Worm (Caenorhabditis elegans) whole organism, L2 larva: ENCODE results near the gene ins-39.

Source experiments
- C34F6.9 ChIP-seq: fragments of 150-350 bp; optimal IDR thresholded peaks from 2 replicates; lab custom pipeline; 2014; ENCODE audit warnings: missing biosample characterization, missing genetic modification characterization
- F13H6.1 ChIP-seq: sonication (generic microtip); optimal IDR thresholded peaks from 2 replicates; lab custom pipeline; 2016; ENCODE audit warnings: missing genetic modification characterization, missing compliant biosample characterization
- R02D3.7 ChIP-seq: fragments of 150-350 bp; optimal IDR thresholded peaks from 2 replicates; lab custom pipeline; 2014; ENCODE audit warnings: missing biosample characterization, missing genetic modification characterization
- Y55F3AM.14 ChIP-seq: fragments of 200-800 bp; sonication (Bioruptor generic); optimal IDR thresholded peaks from 2 replicates; lab custom pipeline; 2018; ENCODE audit warnings: mild to moderate bottlenecking, missing genetic modification characterization, missing compliant biosample characterization
- ZK546.5 ChIP-seq: sonication (generic microtip); optimal IDR thresholded peaks from 2 replicates; lab custom pipeline; 2017; ENCODE audit warnings: missing biosample characterization, missing genetic modification characterization
- alr-1 ChIP-seq: fragments of 150-350 bp; optimal IDR thresholded peaks from 2 replicates; lab custom pipeline; 2014; ENCODE audit warnings: missing biosample characterization, missing genetic modification characterization
- ama-1 ChIP-seq: fragments of 150-350 bp; optimal IDR thresholded peaks from 2 replicates; lab custom pipeline; 2018; ENCODE audit warnings: inconsistent platforms
- ceh-16 ChIP-seq: fragments of 150-350 bp; optimal IDR thresholded peaks from 2 replicates; lab custom pipeline; 2014; ENCODE audit warnings: missing biosample characterization, missing genetic modification characterization
- ceh-82 ChIP-seq: fragments of 150-350 bp; optimal IDR thresholded peaks from 2 replicates; lab custom pipeline; 2014; ENCODE audit warnings: missing biosample characterization, missing genetic modification characterization
- crh-2 ChIP-seq: sonication (generic microtip); optimal IDR thresholded peaks from 2 replicates; lab custom pipeline; 2017; ENCODE audit warnings: missing biosample characterization, missing genetic modification characterization
- dmd-4 ChIP-seq: sonication (generic microtip); optimal IDR thresholded peaks from 2 replicates; lab custom pipeline; 2017; ENCODE audit warnings: missing biosample characterization, missing genetic modification characterization
- elt-1 ChIP-seq: fragments of 150-350 bp; optimal IDR thresholded peaks from 2 replicates; lab custom pipeline; 2014; ENCODE audit warnings: missing biosample characterization, missing genetic modification characterization
- elt-3 ChIP-seq: sonication (generic microtip); optimal IDR thresholded peaks from 2 replicates; lab custom pipeline; 2017; ENCODE audit warnings: missing biosample characterization, missing genetic modification characterization
- fos-1 ChIP-seq: fragments of 150-350 bp; optimal IDR thresholded peaks from 2 replicates; lab custom pipeline; 2014; ENCODE audit warnings: missing biosample characterization, missing genetic modification characterization
- gmeb-1 ChIP-seq: fragments of 150-350 bp; optimal IDR thresholded peaks from 2 replicates; lab custom pipeline; 2014; ENCODE audit warnings: missing biosample characterization, missing genetic modification characterization
- lin-11 ChIP-seq: fragments of 150-350 bp; sonication (generic microtip); optimal IDR thresholded peaks from 2 replicates; lab custom pipeline; 2014; ENCODE audit warnings: missing biosample characterization, missing genetic modification characterization, inconsistent platforms, mixed read lengths
- lin-13 ChIP-seq: fragments of 150-350 bp; optimal IDR thresholded peaks from 2 replicates; lab custom pipeline; 2014; ENCODE audit warnings: missing biosample characterization, missing genetic modification reagents, missing genetic modification characterization
- lin-39 ChIP-seq: fragments of 150-350 bp; optimal IDR thresholded peaks from 2 replicates; lab custom pipeline; 2014; ENCODE audit warnings: missing biosample characterization, missing genetic modification reagents, missing genetic modification characterization
- lsy-2 ChIP-seq, 2 experiments: fragments of 150-350 bp in 1 of 2; sonication (generic microtip) in 1 of 2; optimal IDR thresholded peaks; 2 replicates each; lab custom pipeline; 2014 to 2017; ENCODE audit warnings: missing biosample characterization in 2 of 2, missing genetic modification characterization in 2 of 2
- mab-5 ChIP-seq: fragments of 150-350 bp; optimal IDR thresholded peaks from 2 replicates; lab custom pipeline; 2014; ENCODE audit warnings: missing biosample characterization, missing genetic modification characterization
- mdl-1 ChIP-seq, 2 experiments: fragments of 150-350 bp in 1 of 2; sonication (generic microtip) in 1 of 2; optimal IDR thresholded peaks; 2 replicates each; lab custom pipeline; 2017; ENCODE audit warnings: missing biosample characterization in 2 of 2, missing genetic modification characterization in 2 of 2
- nhr-10 ChIP-seq: sonication (generic microtip); optimal IDR thresholded peaks from 2 replicates; lab custom pipeline; 2017; ENCODE audit warnings: missing biosample characterization, missing genetic modification characterization
- nhr-11 ChIP-seq: fragments of 150-350 bp; optimal IDR thresholded peaks from 2 replicates; lab custom pipeline; 2014; ENCODE audit warnings: missing biosample characterization, missing genetic modification characterization
- nhr-129 ChIP-seq: fragments of 150-350 bp; optimal IDR thresholded peaks from 2 replicates; lab custom pipeline; 2014; ENCODE audit warnings: missing biosample characterization, missing genetic modification characterization
- nhr-21 ChIP-seq: fragments of 150-350 bp; optimal IDR thresholded peaks from 2 replicates; lab custom pipeline; 2014; ENCODE audit warnings: missing biosample characterization, missing genetic modification characterization
- nhr-23 ChIP-seq: fragments of 150-350 bp; optimal IDR thresholded peaks from 2 replicates; lab custom pipeline; 2014; ENCODE audit warnings: missing biosample characterization, missing genetic modification reagents, missing genetic modification characterization
- nhr-237 ChIP-seq: fragments of 150-350 bp; optimal IDR thresholded peaks from 2 replicates; lab custom pipeline; 2014; ENCODE audit warnings: missing biosample characterization, missing genetic modification characterization
- nhr-25 ChIP-seq: fragments of 150-350 bp; sonication (generic microtip); optimal IDR thresholded peaks from 3 replicates; lab custom pipeline; 2014; ENCODE audit warnings: missing biosample characterization, missing genetic modification characterization
- nhr-77 ChIP-seq: fragments of 150-350 bp; optimal IDR thresholded peaks from 2 replicates; lab custom pipeline; 2014; ENCODE audit warnings: missing biosample characterization, missing genetic modification characterization
- peb-1 ChIP-seq: fragments of 150-350 bp; optimal IDR thresholded peaks from 2 replicates; lab custom pipeline; 2014; ENCODE audit warnings: missing biosample characterization, missing genetic modification characterization
- sem-4 ChIP-seq: fragments of 150-350 bp; optimal IDR thresholded peaks from 2 replicates; lab custom pipeline; 2014; ENCODE audit warnings: missing biosample characterization, missing genetic modification reagents, missing genetic modification characterization
- sma-3 ChIP-seq: sonication (generic microtip); optimal IDR thresholded peaks from 2 replicates; lab custom pipeline; 2016; ENCODE audit warnings: missing genetic modification reagents, missing genetic modification characterization, missing compliant biosample characterization
- sma-9 ChIP-seq, 2 experiments: fragments of 150-350 bp in 1 of 2; sonication (generic microtip) in 1 of 2; optimal IDR thresholded peaks; 2 replicates each; lab custom pipeline; 2014 to 2016; ENCODE audit warnings: missing genetic modification characterization in 2 of 2, mild to moderate bottlenecking in 1 of 2, missing biosample characterization in 1 of 2, missing compliant biosample characterization in 1 of 2, missing genetic modification reagents in 1 of 2, moderate library complexity in 1 of 2
- snpc-4 ChIP-seq: fragments of 150-350 bp; optimal IDR thresholded peaks from 2 replicates; lab custom pipeline; 2014; ENCODE audit warnings: missing biosample characterization, missing genetic modification characterization
- unc-39 ChIP-seq: fragments of 150-350 bp; optimal IDR thresholded peaks from 2 replicates; lab custom pipeline; 2014; ENCODE audit warnings: missing biosample characterization, missing genetic modification characterization
- unc-55 ChIP-seq: fragments of 150-350 bp; sonication (generic microtip); optimal IDR thresholded peaks from 3 replicates; lab custom pipeline; 2014; ENCODE audit warnings: missing biosample characterization, missing genetic modification reagents, missing genetic modification characterization
- unc-62 ChIP-seq: fragments of 150-350 bp; optimal IDR thresholded peaks from 2 replicates; lab custom pipeline; 2014; ENCODE audit warnings: missing biosample characterization, missing genetic modification reagents, missing genetic modification characterization
- zag-1 ChIP-seq: fragments of 150-350 bp; optimal IDR thresholded peaks from 2 replicates; lab custom pipeline; 2014; ENCODE audit warnings: missing biosample characterization, missing genetic modification characterization
- ztf-1 ChIP-seq: fragments of 200-800 bp; sonication (Bioruptor generic); conservative IDR thresholded peaks from 2 replicates; pipeline ENCODE4 v1.3.6; 2022; ENCODE audit warnings: missing genetic modification characterization, missing compliant biosample characterization
- ztf-4 ChIP-seq: fragments of 150-350 bp; optimal IDR thresholded peaks from 2 replicates; lab custom pipeline; 2014; ENCODE audit warnings: missing biosample characterization, missing genetic modification characterization

The ins-39 gene

DNA sequence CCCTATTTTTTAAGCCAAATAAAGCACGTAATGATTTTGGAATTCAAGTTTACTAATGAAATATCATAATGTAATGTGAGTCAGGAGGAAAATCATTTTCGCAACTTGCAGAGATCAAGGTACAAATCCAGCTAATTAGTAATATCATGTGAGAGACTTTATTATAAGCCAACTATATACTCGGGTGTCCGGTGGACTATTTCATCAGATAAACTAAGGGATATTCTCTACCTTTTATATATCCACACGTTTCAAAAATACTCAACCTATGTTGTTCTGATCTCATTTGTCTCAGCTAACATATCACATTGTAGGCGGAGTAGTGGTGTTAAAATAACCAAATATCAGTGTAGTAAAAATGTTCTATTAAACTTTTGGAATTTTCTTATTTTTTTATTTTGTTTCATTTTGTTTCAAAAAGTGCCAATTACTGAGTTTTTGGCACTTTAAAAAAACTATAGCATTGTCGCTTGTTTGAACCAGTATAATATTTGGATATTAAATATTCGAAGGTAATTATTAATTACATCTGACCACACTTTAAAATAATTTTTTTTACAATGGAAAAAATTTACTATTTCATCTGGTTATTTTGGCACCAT is 45.3 kb upstream of the ins-39 start (continued):
- TF ChIP-seq lin-39 (tag; lab: Kevin White, UChicago) (no peak), gmeb-1 (peak; percentile 87), nhr-25 (tag; lab: Kevin White, UChicago) (peak; percentile 95), mdl-1 (tag; optimal IDR thresholded peaks at IDR 0.05; lab: Kevin White, UChicago) (peak; percentile 7 to 80)

- TF ChIP-seq mab-5 (no peak), dmd-4 (tag; lab: Kevin White, UChicago) (no peak), fos-1 (tag; lab: Kevin White, UChicago) (no peak), unc-39 (tag; lab: Kevin White, UChicago) (no peak), nhr-23 (tag; lab: Kevin White, UChicago) (no peak), crh-2 (tag; lab: Kevin White, UChicago) (no peak), lsy-2 (tag; optimal IDR thresholded peaks at IDR 0.05; lab: Kevin White, UChicago) (no peak)
- TF ChIP-seq, all 48 proteins: peak for 0
Observed at ce11 chrX:1386893-1387367, 42.7 kb upstream of the ins-39 start, which contains the start of gene F56C3.1. Gene F56C3.1, plus strand, starts transcription at chrX:1387317.

- TF ChIP-seq dmd-4 (tag; lab: Kevin White, UChicago): no peak
- TF ChIP-seq F13H6.1: no peak
- no peak for TF ChIP-seq C34F6.9 (tag; lab: Kevin White, UChicago)
- TF ChIP-seq peb-1: no peak
- no peak for TF ChIP-seq nhr-25 (tag; lab: Kevin White, UChicago)
- TF ChIP-seq nhr-77 (tag; lab: Kevin White, UChicago): no peak
- no peak for TF ChIP-seq unc-39 (tag; lab: Kevin White, UChicago)
- TF ChIP-seq ZK546.5: no peak
- no peak for TF ChIP-seq zag-1
- TF ChIP-seq ama-1: no peak
- no peak for TF ChIP-seq nhr-23 (tag; lab: Kevin White, UChicago)
- TF ChIP-seq nhr-10: no peak
- no peak for TF ChIP-seq alr-1 (tag; lab: Kevin White, UChicago)
- no peak for TF ChIP-seq ztf-4
Observed at ce11 chrX:1384538-1384937, 40.3 kb upstream of the ins-39 start, which contains the start of gene F56C3.8. Gene F56C3.8, minus strand, starts transcription at chrX:1384638.

ce11 chrX:1383546-1383945 is 39.3 kb upstream of the ins-39 start:
- TF ChIP-seq ztf-1 (GFP tag; lab: Robert Waterston, UW) (no peak), zag-1 (no peak), Y55F3AM.14 (no peak), sma-9 (GFP tag; optimal IDR thresholded peaks at IDR 0.05; lab: Kevin White, UChicago) (no peak), sma-9 (tag; optimal IDR thresholded peaks at IDR 0.05; lab: Kevin White, UChicago) (no peak)

- TF ChIP-seq ceh-16 (tag; lab: Kevin White, UChicago): no peak
- no peak for TF ChIP-seq nhr-11
- TF ChIP-seq peb-1: no peak
- TF ChIP-seq lin-11 (tag; lab: Kevin White, UChicago): no peak
- TF ChIP-seq sma-9 (GFP tag; optimal IDR thresholded peaks at IDR 0.05; lab: Kevin White, UChicago): no peak
- no peak for TF ChIP-seq sma-9 (tag; optimal IDR thresholded peaks at IDR 0.05; lab: Kevin White, UChicago)
- no peak for TF ChIP-seq nhr-237 (tag; lab: Kevin White, UChicago)
Observed at ce11 chrX:1381565-1381964, 37.3 kb upstream of the ins-39 start, which contains the start of gene F56C3.10. Gene F56C3.10, minus strand, starts transcription at chrX:1381665.

DNA sequence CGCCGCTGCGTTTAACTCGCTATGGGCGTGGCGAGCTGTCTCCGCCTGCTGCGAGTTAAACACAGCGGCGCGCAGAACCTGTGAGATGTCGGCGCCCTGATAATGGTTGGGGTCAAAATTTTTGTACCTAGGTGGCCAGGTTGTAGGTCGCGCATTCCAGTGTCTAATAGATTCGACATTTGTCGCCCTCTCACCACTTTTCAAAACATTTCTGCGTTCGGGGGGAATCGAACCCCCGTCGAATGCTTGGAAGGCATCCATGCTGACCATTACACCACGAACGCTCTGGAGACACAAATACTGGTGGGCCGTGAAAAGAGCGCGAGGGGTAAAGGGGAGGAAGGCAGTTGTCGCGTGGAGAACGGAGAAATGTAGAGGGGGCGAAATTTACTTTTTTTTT is 35.2 kb upstream of the ins-39 start:
- TF ChIP-seq nhr-21 (tag; lab: Kevin White, UChicago) (peak; percentile 67), unc-55 (peak; percentile 32), ama-1 (no peak), R02D3.7 (tag; lab: Kevin White, UChicago) (no peak), Y55F3AM.14 (peak; percentile 45), elt-3 (tag; lab: Kevin White, UChicago) (no peak), elt-1 (tag; lab: Kevin White, UChicago) (no peak), lin-13 (GFP tag; lab: Kevin White, UChicago) (peak; percentile 70), nhr-11 (no peak), peb-1 (no peak), ztf-4 (no peak), nhr-129 (tag; lab: Kevin White, UChicago) (peak; percentile 69), unc-62 (GFP tag; lab: Kevin White, UChicago) (no peak), sem-4 (tag; lab: Kevin White, UChicago) (peak; percentile 10), mdl-1 (tag; optimal IDR thresholded peaks at IDR 0.05; lab: Kevin White, UChicago) (peak in 1 of 2 experiments; percentile 33), lin-39 (tag; lab: Kevin White, UChicago) (no peak), zag-1 (peak; percentile 21), unc-39 (tag; lab: Kevin White, UChicago) (no peak), ztf-1 (GFP tag; lab: Robert Waterston, UW) (no peak), ceh-82 (tag; lab: Kevin White, UChicago) (no peak), nhr-23 (tag; lab: Kevin White, UChicago) (no peak), sma-3 (GFP tag; lab: Kevin White, UChicago) (peak; percentile 46), lin-11 (tag; lab: Kevin White, UChicago) (peak; percentile 65), nhr-10 (no peak), alr-1 (tag; lab: Kevin White, UChicago) (no peak), lsy-2 (tag; optimal IDR thresholded peaks at IDR 0.05; lab: Kevin White, UChicago) (peak; percentile 36 to 44), nhr-77 (tag; lab: Kevin White, UChicago) (peak; percentile 1), F13H6.1 (peak; percentile 64), snpc-4 (tag; lab: Kevin White, UChicago) (peak; percentile 43)
